Worm (Caenorhabditis elegans) whole organism, L1 larva: ENCODE results near the gene F14F9.5.

ENCODE experiments used
- C04F5.9 ChIP-seq: sonication (generic microtip); optimal IDR thresholded peaks from 2 replicates; lab custom pipeline; 2016; ENCODE audit warnings: missing genetic modification characterization, missing compliant biosample characterization
- F16B12.6 ChIP-seq: fragments of 150-350 bp; optimal IDR thresholded peaks from 2 replicates; lab custom pipeline; 2014; ENCODE audit warnings: missing biosample characterization, missing genetic modification characterization
- aha-1 ChIP-seq: fragments of 150-350 bp; optimal IDR thresholded peaks from 2 replicates; lab custom pipeline; 2014; ENCODE audit warnings: missing biosample characterization, missing genetic modification characterization
- alr-1 ChIP-seq: fragments of 200-800 bp; sonication (Bioruptor generic); optimal IDR thresholded peaks from 2 replicates; lab custom pipeline; 2018; ENCODE audit warnings: borderline replicate concordance, mild to moderate bottlenecking, missing genetic modification characterization, missing compliant biosample characterization
- aly-2 ChIP-seq: fragments of 150-350 bp; optimal IDR thresholded peaks from 2 replicates; lab custom pipeline; 2014; ENCODE audit warnings: missing biosample characterization, missing genetic modification characterization
- ceh-8 ChIP-seq: fragments of 200-800 bp; sonication (Bioruptor generic); optimal IDR thresholded peaks from 2 replicates; lab custom pipeline; 2018; ENCODE audit warnings: mild to moderate bottlenecking, missing genetic modification characterization, moderate library complexity, missing compliant biosample characterization
- ceh-82 ChIP-seq, 3 experiments: fragments of 150-350 bp in 1 of 3; sonication (generic microtip) in 2 of 3; optimal IDR thresholded peaks; 2 replicates each; lab custom pipeline; 2014 to 2017; ENCODE audit warnings: missing biosample characterization in 3 of 3, missing genetic modification characterization in 3 of 3
- ceh-88 ChIP-seq: fragments of 200-800 bp; sonication (Bioruptor generic); IDR thresholded peaks from 2 replicates; pipeline ENCODE4 v1.3.6; 2022; ENCODE audit warnings: missing genetic modification characterization, missing compliant biosample characterization
- ceh-90 ChIP-seq: sonication (generic microtip); optimal IDR thresholded peaks from 2 replicates; lab custom pipeline; 2016; ENCODE audit warnings: missing genetic modification characterization, missing compliant biosample characterization
- efl-1 ChIP-seq, 4 experiments: fragments of 150-350 bp; optimal IDR thresholded peaks in 3 of 4; peaks in 1 of 4; 1 replicate in 1 of 4; 2 replicates in 3 of 4; lab custom pipeline; 2014; ENCODE audit warnings: missing biosample characterization in 2 of 4, missing genetic modification characterization in 2 of 4, missing genetic modification reagents in 2 of 4
- egl-13 ChIP-seq: sonication (generic microtip); optimal IDR thresholded peaks from 2 replicates; lab custom pipeline; 2016; ENCODE audit warnings: missing genotype, missing genetic modification reagents, missing genetic modification characterization, missing compliant biosample characterization
- egl-27 ChIP-seq, 2 experiments: fragments of 150-350 bp in 1 of 2; sonication (generic microtip); optimal IDR thresholded peaks; 3 replicates each; lab custom pipeline; 2017 to 2018; ENCODE audit warnings: missing biosample characterization in 2 of 2, missing genetic modification characterization in 2 of 2, missing genetic modification reagents in 2 of 2
- fkh-10 ChIP-seq: sonication (generic microtip); optimal IDR thresholded peaks from 2 replicates; lab custom pipeline; 2017; ENCODE audit warnings: missing biosample characterization, missing genetic modification reagents, missing genetic modification characterization
- fkh-4 ChIP-seq: sonication (generic microtip); optimal IDR thresholded peaks from 2 replicates; lab custom pipeline; 2016; ENCODE audit warnings: missing compliant biosample characterization, missing genetic modification characterization, borderline replicate concordance
- fkh-8 ChIP-seq: sonication (generic microtip); optimal IDR thresholded peaks from 2 replicates; lab custom pipeline; 2016; ENCODE audit warnings: mild to moderate bottlenecking, missing genetic modification characterization, missing compliant biosample characterization
- fos-1 ChIP-seq: fragments of 150-350 bp; optimal IDR thresholded peaks from 2 replicates; lab custom pipeline; 2014; ENCODE audit warnings: missing biosample characterization, missing genetic modification characterization
- grh-1 ChIP-seq: fragments of 200-800 bp; sonication (Bioruptor generic); IDR thresholded peaks from 2 replicates; pipeline ENCODE4 v1.3.6; 2022; ENCODE audit warnings: missing genetic modification reagents, missing genetic modification characterization, missing compliant biosample characterization
- irx-1 ChIP-seq: sonication (generic microtip); optimal IDR thresholded peaks from 2 replicates; lab custom pipeline; 2016; ENCODE audit warnings: missing genetic modification characterization, missing compliant biosample characterization
- isw-1 ChIP-seq: fragments of 200-800 bp; sonication (Bioruptor generic); IDR thresholded peaks from 2 replicates; pipeline ENCODE4 v1.3.6; 2022; ENCODE audit warnings: missing genetic modification characterization, missing compliant biosample characterization
- jun-1 ChIP-seq: fragments of 150-350 bp; optimal IDR thresholded peaks from 2 replicates; lab custom pipeline; 2014; ENCODE audit warnings: missing biosample characterization, missing genetic modification reagents, missing genetic modification characterization
- lin-13 ChIP-seq: fragments of 150-350 bp; optimal IDR thresholded peaks from 2 replicates; lab custom pipeline; 2014; ENCODE audit warnings: missing biosample characterization, missing genetic modification reagents, missing genetic modification characterization
- lin-14 ChIP-seq: fragments of 200-800 bp; sonication (Bioruptor generic); optimal IDR thresholded peaks from 2 replicates; lab custom pipeline; 2018; ENCODE audit warnings: mild to moderate bottlenecking, missing genetic modification characterization, moderate library complexity, missing compliant biosample characterization
- lin-15B ChIP-seq: fragments of 150-350 bp; sonication (generic microtip); optimal IDR thresholded peaks from 3 replicates; lab custom pipeline; 2014; ENCODE audit warnings: missing biosample characterization, missing genetic modification characterization
- lin-39 ChIP-seq: fragments of 150-350 bp; optimal IDR thresholded peaks from 2 replicates; lab custom pipeline; 2014; ENCODE audit warnings: missing biosample characterization, missing genetic modification reagents, missing genetic modification characterization
- mef-2 ChIP-seq: fragments of 150-350 bp; optimal IDR thresholded peaks from 2 replicates; lab custom pipeline; 2014; ENCODE audit warnings: missing biosample characterization, missing genetic modification characterization
- mep-1 ChIP-seq: fragments of 150-350 bp; optimal IDR thresholded peaks from 2 replicates; lab custom pipeline; 2014; ENCODE audit warnings: missing biosample characterization, missing genetic modification characterization
- nhr-11 ChIP-seq: fragments of 150-350 bp; optimal IDR thresholded peaks from 2 replicates; lab custom pipeline; 2014; ENCODE audit warnings: missing biosample characterization, missing genetic modification characterization
- nhr-19 ChIP-seq: fragments of 200-800 bp; sonication (Bioruptor generic); conservative IDR thresholded peaks from 2 replicates; pipeline ENCODE4 v1.3.6; 2022; ENCODE audit warnings: missing genetic modification characterization, missing compliant biosample characterization
- nhr-20 ChIP-seq: sonication (generic microtip); optimal IDR thresholded peaks from 2 replicates; lab custom pipeline; 2016; ENCODE audit warnings: mild to moderate bottlenecking, missing genetic modification characterization, missing compliant biosample characterization
- nhr-28 ChIP-seq: fragments of 150-350 bp; optimal IDR thresholded peaks from 2 replicates; lab custom pipeline; 2014; ENCODE audit warnings: missing biosample characterization, missing genetic modification characterization
- nhr-47 ChIP-seq: sonication (generic microtip); optimal IDR thresholded peaks from 2 replicates; lab custom pipeline; 2016; ENCODE audit warnings: mild to moderate bottlenecking, missing genetic modification characterization, moderate library complexity, missing compliant biosample characterization
- nhr-71 ChIP-seq: sonication (generic microtip); optimal IDR thresholded peaks from 2 replicates; lab custom pipeline; 2016; ENCODE audit warnings: mild to moderate bottlenecking, missing genetic modification characterization, moderate library complexity, missing compliant biosample characterization
- nhr-76 ChIP-seq: sonication (generic microtip); optimal IDR thresholded peaks from 2 replicates; lab custom pipeline; 2017; ENCODE audit warnings: missing biosample characterization, missing genetic modification characterization
- nhr-77 ChIP-seq: fragments of 150-350 bp; optimal IDR thresholded peaks from 2 replicates; lab custom pipeline; 2014; ENCODE audit warnings: missing biosample characterization, missing genetic modification characterization
- nhr-84 ChIP-seq: sonication (generic microtip); optimal IDR thresholded peaks from 2 replicates; lab custom pipeline; 2017; ENCODE audit warnings: missing biosample characterization, missing genetic modification characterization
- nhr-90 ChIP-seq: sonication (generic microtip); optimal IDR thresholded peaks from 2 replicates; lab custom pipeline; 2016; ENCODE audit warnings: mild to moderate bottlenecking, missing genetic modification characterization, missing compliant biosample characterization; ENCODE audit not compliant: poor library complexity
- pag-3 ChIP-seq: sonication (generic microtip); optimal IDR thresholded peaks from 2 replicates; lab custom pipeline; 2017; ENCODE audit warnings: missing genetic modification characterization, mild to moderate bottlenecking, missing compliant biosample characterization, antibody characterized with exemption, borderline replicate concordance; ENCODE audit not compliant: insufficient read depth
- pax-3 ChIP-seq: fragments of 200-800 bp; sonication (Bioruptor generic); optimal IDR thresholded peaks from 2 replicates; lab custom pipeline; 2018; ENCODE audit warnings: mild to moderate bottlenecking, missing genetic modification characterization, moderate library complexity, missing compliant biosample characterization
- skn-1 ChIP-seq: fragments of 150-350 bp; optimal IDR thresholded peaks from 2 replicates; lab custom pipeline; 2014; ENCODE audit warnings: missing biosample characterization, missing genetic modification characterization
- snu-23 ChIP-seq: sonication (generic microtip); optimal IDR thresholded peaks from 2 replicates; lab custom pipeline; 2016; ENCODE audit warnings: missing genetic modification characterization, missing compliant biosample characterization
- sox-4 ChIP-seq: sonication (generic microtip); optimal IDR thresholded peaks from 2 replicates; lab custom pipeline; 2016; ENCODE audit warnings: missing genetic modification characterization, missing compliant biosample characterization
- swsn-7 ChIP-seq: sonication (generic microtip); optimal IDR thresholded peaks from 2 replicates; lab custom pipeline; 2016; ENCODE audit warnings: missing genetic modification characterization, missing compliant biosample characterization
- tbx-2 ChIP-seq: sonication (generic microtip); optimal IDR thresholded peaks from 2 replicates; lab custom pipeline; 2016; ENCODE audit warnings: missing genetic modification characterization, missing compliant biosample characterization
- unc-130 ChIP-seq: fragments of 150-350 bp; optimal IDR thresholded peaks from 2 replicates; lab custom pipeline; 2017; ENCODE audit warnings: missing biosample characterization, missing genetic modification characterization, inconsistent platforms
- unc-30 ChIP-seq: sonication (generic microtip); optimal IDR thresholded peaks from 2 replicates; lab custom pipeline; 2017; ENCODE audit warnings: missing biosample characterization, missing genetic modification characterization
- unc-98 ChIP-seq: fragments of 200-800 bp; sonication (Bioruptor generic); IDR thresholded peaks from 2 replicates; pipeline ENCODE4 v1.3.6; 2022; ENCODE audit warnings: missing genetic modification characterization, missing compliant biosample characterization
- xbp-1 ChIP-seq: sonication (generic microtip); optimal IDR thresholded peaks from 2 replicates; lab custom pipeline; 2016; ENCODE audit warnings: missing genetic modification characterization, missing compliant biosample characterization
- zag-1 ChIP-seq: fragments of 150-350 bp; optimal IDR thresholded peaks from 2 replicates; lab custom pipeline; 2014; ENCODE audit warnings: missing biosample characterization, missing genetic modification characterization
- zip-4 ChIP-seq: fragments of 200-800 bp; sonication (Bioruptor generic); optimal IDR thresholded peaks from 2 replicates; lab custom pipeline; 2018; ENCODE audit warnings: mild to moderate bottlenecking, missing genetic modification characterization, moderate library complexity, missing compliant biosample characterization
- ztf-11 ChIP-seq, 2 experiments: sonication (generic microtip); optimal IDR thresholded peaks; 2 replicates each; lab custom pipeline; 2016 to 2017; ENCODE audit warnings: missing genetic modification characterization in 2 of 2, missing biosample characterization in 1 of 2, missing compliant biosample characterization in 1 of 2
- ztf-4 ChIP-seq: fragments of 150-350 bp; optimal IDR thresholded peaks from 2 replicates; lab custom pipeline; 2014; ENCODE audit warnings: missing biosample characterization, missing genetic modification characterization

The F14F9.5 gene

DNA sequence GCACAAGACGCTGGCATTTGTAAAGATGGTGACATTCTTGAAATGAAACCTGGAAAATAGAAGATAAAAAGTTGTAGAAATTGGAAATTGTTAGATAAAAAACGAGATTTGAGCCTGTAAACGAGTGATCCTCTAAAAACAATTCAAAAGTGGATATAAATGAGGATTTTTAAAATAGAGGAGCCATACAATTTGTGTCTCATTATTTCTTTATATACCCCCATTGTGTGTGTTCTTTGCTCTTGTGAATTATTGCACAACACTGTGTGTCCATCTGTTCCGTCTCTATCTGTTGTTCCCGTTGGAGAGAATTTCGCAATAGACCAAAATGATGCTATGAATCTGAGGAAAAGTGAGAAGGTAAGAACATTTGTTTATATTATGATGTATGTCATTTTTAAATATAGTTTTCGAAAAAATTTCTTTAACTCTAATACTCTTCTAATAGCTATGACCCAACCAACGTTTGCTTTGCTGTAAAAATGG is 39.9 kb upstream of the F14F9.5 start, which contains the start of gene Y58A7A.5 (continued):
- TF ChIP-seq unc-130 (tag; lab: Kevin White, UChicago) (no peak), mep-1 (tag; lab: Kevin White, UChicago) (peak; percentile 13), pag-3 (tag; lab: Kevin White, UChicago) (no peak), nhr-71 (peak; percentile 45), zip-4 (peak; percentile 66), mef-2 (tag; lab: Kevin White, UChicago) (no peak), nhr-19 (GFP tag; lab: Robert Waterston, UW) (peak; percentile 85), sox-4 (tag; lab: Kevin White, UChicago) (no peak), ztf-11 (tag; optimal IDR thresholded peaks at IDR 0.05; lab: Kevin White, UChicago) (no peak)

ce11 chrV:5088311-5088710 is 38.6 kb upstream of the F14F9.5 start:
- TF ChIP-seq C04F5.9 (tag; lab: Kevin White, UChicago) (no peak), alr-1 (tag; lab: Kevin White, UChicago) (no peak), ceh-82 (tag; optimal IDR thresholded peaks at IDR 0.05; lab: Kevin White, UChicago) (no peak), egl-27 (tag; optimal IDR thresholded peaks at IDR 0.05; lab: Kevin White, UChicago) (no peak), nhr-90 (tag; lab: Kevin White, UChicago) (no peak), ztf-11 (tag; optimal IDR thresholded peaks at IDR 0.05; lab: Kevin White, UChicago) (no peak), fos-1 (tag; lab: Kevin White, UChicago) (no peak), nhr-28 (tag; lab: Kevin White, UChicago) (no peak), nhr-76 (no peak), nhr-20 (no peak), nhr-77 (tag; lab: Kevin White, UChicago) (no peak), swsn-7 (tag; lab: Kevin White, UChicago) (no peak), nhr-71 (peak; percentile 35), aha-1 (no peak), unc-98 (GFP tag; lab: Robert Waterston, UW) (no peak), nhr-47 (tag; lab: Kevin White, UChicago) (peak; percentile 14), grh-1 (GFP tag; lab: Robert Waterston, UW) (no peak), ceh-8 (GFP tag; lab: Kevin White, UChicago) (no peak), zip-4 (no peak), fkh-8 (tag; lab: Kevin White, UChicago) (no peak), isw-1 (GFP tag; lab: Robert Waterston, UW) (no peak), aly-2 (tag; lab: Kevin White, UChicago) (no peak), egl-13 (tag; lab: Kevin White, UChicago) (peak; percentile 22), unc-130 (tag; lab: Kevin White, UChicago) (no peak), lin-15B (no peak), efl-1 (optimal IDR thresholded peaks at IDR 0.05; lab: Kevin White, UChicago) (no peak), efl-1 (GFP tag; optimal IDR thresholded peaks at IDR 0.05 in 1 of 2; lab: Kevin White, UChicago) (peak in 1 of 2 experiments; percentile 38), skn-1 (tag; lab: Kevin White, UChicago) (no peak), ztf-4 (tag; lab: Kevin White, UChicago) (no peak), lin-39 (no peak), pax-3 (tag; lab: Kevin White, UChicago) (no peak), irx-1 (tag; lab: Kevin White, UChicago) (no peak), nhr-84 (tag; lab: Kevin White, UChicago) (no peak), zag-1 (tag; lab: Kevin White, UChicago) (no peak), ceh-90 (tag; lab: Kevin White, UChicago) (no peak), ceh-88 (no peak), snu-23 (no peak), F16B12.6 (no peak), jun-1 (tag; lab: Kevin White, UChicago) (no peak), fkh-10 (GFP tag; lab: Kevin White, UChicago) (peak; percentile 9), xbp-1 (tag; lab: Kevin White, UChicago) (no peak), unc-30 (tag; lab: Kevin White, UChicago) (no peak), tbx-2 (tag; lab: Kevin White, UChicago) (peak; percentile 63), fkh-4 (tag; lab: Kevin White, UChicago) (no peak), lin-14 (GFP tag; lab: Kevin White, UChicago) (peak; percentile 74), nhr-11 (tag; lab: Kevin White, UChicago) (no peak), lin-13 (GFP tag; lab: Kevin White, UChicago) (no peak)
- TF ChIP-seq, all 84 proteins: peak for 7
